Fruit fly (Drosophila melanogaster) whole organism, prepupa: Measurements from ENCODE around the gene CG42300.

Experiments
- Blimp-1 ChIP-seq: fragments of 200-800 bp; sonication (Bioruptor generic); optimal IDR thresholded peaks from 3 replicates; lab custom pipeline; 2017; ENCODE audit warnings: missing biosample characterization, missing genetic modification characterization, mild to moderate bottlenecking, moderate library complexity, missing genetic modification reagents
- CG10631 ChIP-seq: fragments of 200-800 bp; sonication (Bioruptor generic); optimal IDR thresholded peaks from 2 replicates; lab custom pipeline; 2016; ENCODE audit warnings: missing biosample characterization, missing genetic modification characterization
- CG11762 ChIP-seq: fragments of 200-800 bp; sonication (Bioruptor generic); optimal IDR thresholded peaks from 3 replicates; lab custom pipeline; 2016; ENCODE audit warnings: missing biosample characterization, missing genetic modification characterization; ENCODE audit not compliant: insufficient read depth
- CG11902 ChIP-seq: fragments of 200-800 bp; sonication (Bioruptor generic); optimal IDR thresholded peaks from 3 replicates; lab custom pipeline; 2016; ENCODE audit warnings: missing biosample characterization, missing genetic modification characterization
- CG15336 ChIP-seq: fragments of 200-800 bp; sonication (Bioruptor generic); IDR thresholded peaks from 2 replicates; pipeline ENCODE4 v1.3.6; 2022; ENCODE audit warnings: missing biosample characterization, missing genetic modification characterization
- CG1621 ChIP-seq: fragments of 200-800 bp; sonication (Bioruptor generic); optimal IDR thresholded peaks from 3 replicates; lab custom pipeline; 2018; ENCODE audit warnings: missing biosample characterization, mild to moderate bottlenecking, missing genetic modification characterization
- CG16779 ChIP-seq: fragments of 200-800 bp; sonication (Bioruptor generic); optimal IDR thresholded peaks from 3 replicates; lab custom pipeline; 2017; ENCODE audit warnings: missing biosample characterization, mild to moderate bottlenecking, missing genetic modification characterization
- CG3032 ChIP-seq: fragments of 200-800 bp; optimal IDR thresholded peaks from 2 replicates; lab custom pipeline; 2019; ENCODE audit warnings: missing biosample characterization, mild to moderate bottlenecking, missing genetic modification characterization, moderate library complexity
- CG31627 ChIP-seq: fragments of 200-800 bp; sonication (Bioruptor generic); optimal IDR thresholded peaks from 3 replicates; lab custom pipeline; 2016; ENCODE audit warnings: missing biosample characterization, missing genetic modification characterization
- CG32006 ChIP-seq: fragments of 200-800 bp; sonication (Bioruptor generic); optimal IDR thresholded peaks from 3 replicates; lab custom pipeline; 2017; ENCODE audit warnings: missing biosample characterization, mild to moderate bottlenecking, missing genetic modification characterization
- CG34406 ChIP-seq: fragments of 200-800 bp; sonication (Bioruptor generic); optimal IDR thresholded peaks from 3 replicates; lab custom pipeline; 2016; ENCODE audit warnings: missing biosample characterization, missing genetic modification characterization
- CG3919 ChIP-seq: fragments of 200-800 bp; sonication (Bioruptor generic); optimal IDR thresholded peaks from 3 replicates; lab custom pipeline; 2016; ENCODE audit warnings: missing biosample characterization, missing genetic modification characterization
- CG4318 ChIP-seq: fragments of 200-800 bp; sonication (Bioruptor generic); optimal IDR thresholded peaks from 3 replicates; lab custom pipeline; 2017; ENCODE audit warnings: missing biosample characterization, mild to moderate bottlenecking, missing genetic modification characterization
- CG6163 ChIP-seq: fragments of 200-800 bp; sonication (Bioruptor generic); IDR thresholded peaks from 3 replicates; pipeline ENCODE4 v1.3.6; 2022; ENCODE audit warnings: missing biosample characterization, missing genetic modification characterization
- CG6276 ChIP-seq: fragments of 200-800 bp; sonication (Bioruptor generic); optimal IDR thresholded peaks from 2 replicates; lab custom pipeline; 2017; ENCODE audit warnings: missing biosample characterization, mild to moderate bottlenecking, missing genetic modification characterization
- CG6792 ChIP-seq: fragments of 200-800 bp; sonication (Bioruptor generic); optimal IDR thresholded peaks from 3 replicates; lab custom pipeline; 2016; ENCODE audit warnings: missing biosample characterization, missing genetic modification characterization
- CG6808 ChIP-seq: fragments of 200-800 bp; sonication (Bioruptor generic); optimal IDR thresholded peaks from 3 replicates; lab custom pipeline; 2017; ENCODE audit warnings: missing biosample characterization, missing genetic modification characterization, mild to moderate bottlenecking, moderate library complexity, missing genetic modification reagents
- CG6854 ChIP-seq: fragments of 200-800 bp; sonication (Bioruptor generic); optimal IDR thresholded peaks from 2 replicates; lab custom pipeline; 2017; ENCODE audit warnings: missing biosample characterization, mild to moderate bottlenecking, missing genetic modification characterization
- CG7368 ChIP-seq: fragments of 200-800 bp; sonication (Bioruptor generic); optimal IDR thresholded peaks from 3 replicates; lab custom pipeline; 2016; ENCODE audit warnings: missing biosample characterization, missing genetic modification characterization
- CG8319 ChIP-seq: fragments of 200-800 bp; sonication (Bioruptor generic); optimal IDR thresholded peaks from 3 replicates; lab custom pipeline; 2016; ENCODE audit warnings: missing biosample characterization, missing genetic modification characterization
- CG8632 ChIP-seq: fragments of 200-800 bp; sonication (Bioruptor generic); optimal IDR thresholded peaks from 3 replicates; lab custom pipeline; 2016; ENCODE audit warnings: missing biosample characterization, missing genetic modification characterization
- CG9139 ChIP-seq: fragments of 200-800 bp; sonication (Bioruptor generic); optimal IDR thresholded peaks from 3 replicates; lab custom pipeline; 2017; ENCODE audit warnings: missing biosample characterization, mild to moderate bottlenecking, missing genetic modification characterization
- Eip75B ChIP-seq: fragments of 200-800 bp; sonication (Bioruptor generic); optimal IDR thresholded peaks from 3 replicates; lab custom pipeline; 2016; ENCODE audit warnings: missing biosample characterization, missing genetic modification characterization
- Eip78C ChIP-seq: fragments of 200-800 bp; sonication (Bioruptor generic); peaks from one replicate; lab custom pipeline; 2016; ENCODE audit warnings: missing biosample characterization, missing genetic modification characterization
- Ets96B ChIP-seq: fragments of 200-800 bp; optimal IDR thresholded peaks from 2 replicates; lab custom pipeline; 2019; ENCODE audit warnings: missing biosample characterization, mild to moderate bottlenecking, missing genetic modification characterization, moderate library complexity
- Gug ChIP-seq: fragments of 200-800 bp; sonication (Bioruptor generic); IDR thresholded peaks from 2 replicates; pipeline ENCODE4 v1.3.6; 2022; ENCODE audit warnings: missing biosample characterization, missing genetic modification characterization
- Hr38 ChIP-seq: sonication (Bioruptor generic); optimal IDR thresholded peaks from 2 replicates; lab custom pipeline; 2016; ENCODE audit warnings: missing biosample characterization, missing genetic modification characterization
- Hr39 ChIP-seq: fragments of 200-800 bp; sonication (Bioruptor generic); optimal IDR thresholded peaks from 2 replicates; lab custom pipeline; 2016; ENCODE audit warnings: missing biosample characterization, missing genetic modification characterization
- Hr4 ChIP-seq: fragments of 200-800 bp; sonication (Bioruptor generic); optimal IDR thresholded peaks from 3 replicates; lab custom pipeline; 2016; ENCODE audit warnings: missing biosample characterization, missing genetic modification characterization
- Lpt ChIP-seq: fragments of 200-800 bp; sonication (Bioruptor generic); optimal IDR thresholded peaks from 3 replicates; lab custom pipeline; 2016; ENCODE audit warnings: missing biosample characterization, missing genetic modification characterization
- OdsH ChIP-seq: fragments of 200-800 bp; sonication (Bioruptor generic); optimal IDR thresholded peaks from 3 replicates; lab custom pipeline; 2016; ENCODE audit warnings: missing biosample characterization, missing genetic modification characterization
- Smox ChIP-seq: fragments of 200-800 bp; sonication (Bioruptor generic); optimal IDR thresholded peaks from 3 replicates; lab custom pipeline; 2016; ENCODE audit warnings: missing biosample characterization, missing genetic modification characterization
- Sox102F ChIP-seq: fragments of 200-800 bp; sonication (Bioruptor generic); optimal IDR thresholded peaks from 2 replicates; lab custom pipeline; 2016; ENCODE audit warnings: missing biosample characterization, mild to moderate bottlenecking, missing genetic modification characterization
- Sox14 ChIP-seq: fragments of 200-800 bp; sonication (Bioruptor generic); optimal IDR thresholded peaks from 3 replicates; lab custom pipeline; 2016; ENCODE audit warnings: missing biosample characterization, missing genetic modification characterization
- Sox15 ChIP-seq: fragments of 200-800 bp; sonication (Bioruptor generic); optimal IDR thresholded peaks from 3 replicates; lab custom pipeline; 2016; ENCODE audit warnings: missing biosample characterization, missing genetic modification characterization
- achi ChIP-seq: fragments of 200-800 bp; sonication (Bioruptor generic); optimal IDR thresholded peaks from 3 replicates; lab custom pipeline; 2016; ENCODE audit warnings: missing biosample characterization, missing genetic modification characterization
- acj6 ChIP-seq: fragments of 200-800 bp; sonication (Bioruptor generic); optimal IDR thresholded peaks from 3 replicates; lab custom pipeline; 2016; ENCODE audit warnings: missing biosample characterization, missing genetic modification characterization
- cyc ChIP-seq: fragments of 200-800 bp; sonication (Bioruptor generic); optimal IDR thresholded peaks from 3 replicates; lab custom pipeline; 2016; ENCODE audit warnings: missing biosample characterization, missing genetic modification characterization
- dac ChIP-seq: fragments of 200-800 bp; sonication (Bioruptor generic); optimal IDR thresholded peaks from 2 replicates; lab custom pipeline; 2017; ENCODE audit warnings: missing biosample characterization, mild to moderate bottlenecking, missing genetic modification characterization
- dsx ChIP-seq: fragments of 200-800 bp; optimal IDR thresholded peaks from 3 replicates; lab custom pipeline; 2019; ENCODE audit warnings: missing biosample characterization, mild to moderate bottlenecking, missing genetic modification characterization, moderate library complexity; ENCODE audit not compliant: poor library complexity, severe bottlenecking
- eg ChIP-seq: fragments of 200-800 bp; sonication (Bioruptor generic); IDR thresholded peaks from 3 replicates; pipeline ENCODE4 v1.3.6; 2022; ENCODE audit warnings: missing biosample characterization, missing genetic modification characterization
- esn ChIP-seq: fragments of 200-800 bp; sonication (Bioruptor generic); optimal IDR thresholded peaks from 2 replicates; lab custom pipeline; 2016; ENCODE audit warnings: missing biosample characterization, mild to moderate bottlenecking, missing genetic modification characterization, moderate library complexity
- fd59A ChIP-seq: fragments of 200-800 bp; sonication (Bioruptor generic); optimal IDR thresholded peaks from 2 replicates; lab custom pipeline; 2017; ENCODE audit warnings: missing biosample characterization, mild to moderate bottlenecking, missing genetic modification characterization, missing genetic modification reagents
- fkh ChIP-seq: fragments of 200-800 bp; sonication (Bioruptor generic); optimal IDR thresholded peaks from 3 replicates; lab custom pipeline; 2017; ENCODE audit warnings: missing biosample characterization, mild to moderate bottlenecking, missing genetic modification characterization, moderate library complexity
- lz ChIP-seq: fragments of 200-800 bp; sonication (Bioruptor generic); optimal IDR thresholded peaks from 3 replicates; lab custom pipeline; 2016; ENCODE audit warnings: missing biosample characterization, missing genetic modification characterization
- net ChIP-seq: fragments of 200-800 bp; sonication (Bioruptor generic); optimal IDR thresholded peaks from 3 replicates; lab custom pipeline; 2016; ENCODE audit warnings: missing biosample characterization, missing genetic modification characterization
- pdm3 ChIP-seq: fragments of 200-800 bp; sonication (Bioruptor generic); optimal IDR thresholded peaks from 3 replicates; lab custom pipeline; 2016; ENCODE audit warnings: missing biosample characterization, missing genetic modification characterization
- salr ChIP-seq, 2 experiments: fragments of 200-800 bp; sonication (Bioruptor generic); optimal IDR thresholded peaks; 3 replicates each; lab custom pipeline; 2016 to 2018; ENCODE audit warnings: missing biosample characterization in 2 of 2, missing genetic modification characterization in 2 of 2, mild to moderate bottlenecking in 1 of 2
- spab ChIP-seq: fragments of 200-800 bp; sonication (Bioruptor generic); optimal IDR thresholded peaks from 2 replicates; lab custom pipeline; 2017; ENCODE audit warnings: missing biosample characterization, mild to moderate bottlenecking, missing genetic modification characterization, missing genetic modification reagents
- ss ChIP-seq, 2 experiments: fragments of 200-800 bp; sonication (Bioruptor generic); optimal IDR thresholded peaks; 2 replicates in 1 of 2; 3 replicates in 1 of 2; lab custom pipeline; 2017 to 2018; ENCODE audit warnings: mild to moderate bottlenecking in 2 of 2, missing biosample characterization in 2 of 2, missing genetic modification characterization in 2 of 2, moderate library complexity in 1 of 2
- topi ChIP-seq: fragments of 200-800 bp; sonication (Bioruptor generic); optimal IDR thresholded peaks from 3 replicates; lab custom pipeline; 2016; ENCODE audit warnings: missing biosample characterization, missing genetic modification characterization
- vri ChIP-seq: fragments of 200-800 bp; sonication (Bioruptor generic); optimal IDR thresholded peaks from 3 replicates; lab custom pipeline; 2016; ENCODE audit warnings: missing biosample characterization, mild to moderate bottlenecking, missing genetic modification characterization

CG42300 gene

dm6 chrX:15554256-15554678 lies 1.6 kb downstream of the CG42300 start, which contains the start of gene Ac13E:
TSS of gene Ac13E (minus strand) at chrX:15554278.
- TF ChIP-seq Lpt (GFP tag; lab: Kevin White, UChicago), result peak; percentile 89
- peak; percentile 90 for TF ChIP-seq CG1621 (tag; lab: Kevin White, UChicago)
- TF ChIP-seq salr (GFP tag; optimal IDR thresholded peaks at IDR 0.05; lab: Kevin White, UChicago), result peak; percentile 69 to 89
- TF ChIP-seq Hr38 (GFP tag; lab: Kevin White, UChicago), result no peak
- TF ChIP-seq Hr39 (GFP tag; lab: Kevin White, UChicago), result peak; percentile 84
- TF ChIP-seq CG6808 (GFP tag; lab: Kevin White, UChicago), result peak; percentile 91
- peak; percentile 95 for TF ChIP-seq lz (GFP tag; lab: Kevin White, UChicago)
- peak; percentile 94 for TF ChIP-seq Sox14 (GFP tag; lab: Kevin White, UChicago)
- TF ChIP-seq fkh (GFP tag; lab: Kevin White, UChicago), result peak; percentile 35
- TF ChIP-seq dac, result peak; percentile 91
- peak; percentile 98 for TF ChIP-seq Eip78C (GFP tag; lab: Kevin White, UChicago)
- TF ChIP-seq CG3919 (GFP tag; lab: Kevin White, UChicago), result peak; percentile 93
- TF ChIP-seq CG10631 (GFP tag; lab: Kevin White, UChicago), result peak; percentile 87
- TF ChIP-seq dsx, result peak; percentile 81
- TF ChIP-seq eg (GFP tag; lab: Robert Waterston, UW), result peak; percentile 83
- peak; percentile 84 for TF ChIP-seq CG16779 (tag; lab: Kevin White, UChicago)
- peak; percentile 88 for TF ChIP-seq CG6854 (GFP tag; lab: Kevin White, UChicago)
- TF ChIP-seq CG7368 (GFP tag; lab: Kevin White, UChicago), result peak; percentile 91
- TF ChIP-seq OdsH (GFP tag; lab: Kevin White, UChicago), result peak; percentile 93
- peak; percentile 91 for TF ChIP-seq CG8632 (GFP tag; lab: Kevin White, UChicago)
- peak; percentile 95 for TF ChIP-seq net (GFP tag; lab: Kevin White, UChicago)
- peak; percentile 92 for TF ChIP-seq CG34406 (GFP tag; lab: Kevin White, UChicago)
- TF ChIP-seq cyc, result peak; percentile 85
- peak; percentile 87 for TF ChIP-seq CG8319
- peak; percentile 89 for TF ChIP-seq vri
- TF ChIP-seq ss (GFP tag; optimal IDR thresholded peaks at IDR 0.05; lab: Kevin White, UChicago), result peak; percentile 85 to 93
- TF ChIP-seq CG6792 (GFP tag; lab: Kevin White, UChicago), result peak; percentile 93
- TF ChIP-seq CG3032, result peak; percentile 87
- peak; percentile 85 for TF ChIP-seq Gug (GFP tag; lab: Robert Waterston, UW)
- peak; percentile 94 for TF ChIP-seq topi (GFP tag; lab: Kevin White, UChicago)
- peak; percentile 88 for TF ChIP-seq Ets96B (tag; lab: Kevin White, UChicago)
- TF ChIP-seq fd59A, result peak; percentile 87
- peak; percentile 79 for TF ChIP-seq CG11902 (GFP tag; lab: Kevin White, UChicago)
- peak; percentile 88 for TF ChIP-seq Sox15 (GFP tag; lab: Kevin White, UChicago)
- peak; percentile 90 for TF ChIP-seq Eip75B
- peak; percentile 89 for TF ChIP-seq CG31627 (GFP tag; lab: Kevin White, UChicago)
- peak; percentile 89 for TF ChIP-seq CG15336 (GFP tag; lab: Robert Waterston, UW)
- peak; percentile 77 for TF ChIP-seq Blimp-1 (GFP tag; lab: Kevin White, UChicago)
- peak; percentile 92 for TF ChIP-seq pdm3
- TF ChIP-seq CG6163 (GFP tag; lab: Robert Waterston, UW), result peak; percentile 79
- TF ChIP-seq spab (GFP tag; lab: Kevin White, UChicago), result peak; percentile 88
- TF ChIP-seq esn (GFP tag; lab: Kevin White, UChicago), result peak; percentile 93
- TF ChIP-seq CG6276 (GFP tag; lab: Kevin White, UChicago), result peak; percentile 91
- peak; percentile 95 for TF ChIP-seq CG32006 (GFP tag; lab: Kevin White, UChicago)
- peak; percentile 92 for TF ChIP-seq acj6 (GFP tag; lab: Kevin White, UChicago)
- peak; percentile 93 for TF ChIP-seq Smox (GFP tag; lab: Kevin White, UChicago)
- peak; percentile 91 for TF ChIP-seq CG4318
- TF ChIP-seq achi, result peak; percentile 92
- peak; percentile 89 for TF ChIP-seq CG11762 (GFP tag; lab: Kevin White, UChicago)
- peak; percentile 92 for TF ChIP-seq Hr4 (GFP tag; lab: Kevin White, UChicago)
- TF ChIP-seq CG9139 (GFP tag; lab: Kevin White, UChicago), result peak; percentile 84
- TF ChIP-seq Sox102F (GFP tag; lab: Kevin White, UChicago), result peak; percentile 94
